Worm (Caenorhabditis elegans) whole organism, mixed stage, embryonic: ENCODE data around the gene C08B6.2.

ENCODE experiments used
- M03D4.4 ChIP-seq: sonication (generic microtip); optimal IDR thresholded peaks from 2 replicates; lab custom pipeline; 2017; ENCODE audit warnings: mild to moderate bottlenecking, missing genetic modification characterization, missing compliant biosample characterization
- bed-3 ChIP-seq: fragments of 200-800 bp; sonication (Bioruptor generic); optimal IDR thresholded peaks from 3 replicates; lab custom pipeline; 2018; ENCODE audit warnings: mild to moderate bottlenecking, missing genetic modification characterization, moderate library complexity, missing compliant biosample characterization
- blmp-1 ChIP-seq: fragments of 150-350 bp; optimal IDR thresholded peaks from 2 replicates; lab custom pipeline; 2014; ENCODE audit warnings: missing biosample characterization, missing genetic modification characterization
- ceh-43 ChIP-seq: fragments of 200-800 bp; sonication (Bioruptor generic); optimal IDR thresholded peaks from 2 replicates; lab custom pipeline; 2018; ENCODE audit warnings: mild to moderate bottlenecking, missing genetic modification characterization, moderate library complexity, missing compliant biosample characterization
- ceh-83 ChIP-seq: fragments of 200-800 bp; sonication (Bioruptor generic); optimal IDR thresholded peaks from 2 replicates; lab custom pipeline; 2018; ENCODE audit warnings: mild to moderate bottlenecking, missing genetic modification characterization, missing compliant biosample characterization
- ces-1 ChIP-seq: fragments of 150-350 bp; optimal IDR thresholded peaks from 2 replicates; lab custom pipeline; 2014; ENCODE audit warnings: missing biosample characterization, missing genetic modification reagents, missing genetic modification characterization
- drap-1 ChIP-seq: fragments of 200-800 bp; sonication (Bioruptor generic); optimal IDR thresholded peaks from 3 replicates; lab custom pipeline; 2018; ENCODE audit warnings: mild to moderate bottlenecking, missing genetic modification characterization, missing compliant biosample characterization
- elt-1 ChIP-seq: sonication (generic microtip); optimal IDR thresholded peaks from 2 replicates; lab custom pipeline; 2017; ENCODE audit warnings: missing genetic modification characterization, mild to moderate bottlenecking, missing compliant biosample characterization, antibody characterized with exemption, moderate library complexity, borderline replicate concordance; ENCODE audit not compliant: insufficient read depth
- elt-3 ChIP-seq: fragments of 150-350 bp; optimal IDR thresholded peaks from 2 replicates; lab custom pipeline; 2014; ENCODE audit warnings: missing biosample characterization, missing genetic modification characterization
- flh-1 ChIP-seq: fragments of 200-800 bp; sonication (Bioruptor generic); optimal IDR thresholded peaks from 2 replicates; lab custom pipeline; 2018; ENCODE audit warnings: mild to moderate bottlenecking, missing genetic modification characterization, moderate library complexity, missing compliant biosample characterization
- ham-2 ChIP-seq: fragments of 200-800 bp; sonication (Bioruptor generic); optimal IDR thresholded peaks from 2 replicates; lab custom pipeline; 2018; ENCODE audit warnings: mild to moderate bottlenecking, missing genetic modification characterization, missing compliant biosample characterization
- hlh-1 ChIP-seq: fragments of 150-350 bp; optimal IDR thresholded peaks from 2 replicates; lab custom pipeline; 2014; ENCODE audit warnings: missing biosample characterization, missing genetic modification reagents, missing genetic modification characterization
- lin-13 ChIP-seq: fragments of 150-350 bp; optimal IDR thresholded peaks from 2 replicates; lab custom pipeline; 2014; ENCODE audit warnings: missing biosample characterization, missing genetic modification characterization
- lsy-2 ChIP-seq: fragments of 150-350 bp; optimal IDR thresholded peaks from 2 replicates; lab custom pipeline; 2014; ENCODE audit warnings: missing biosample characterization, missing genetic modification characterization
- mab-5 ChIP-seq: fragments of 150-350 bp; optimal IDR thresholded peaks from 2 replicates; lab custom pipeline; 2014; ENCODE audit warnings: missing biosample characterization, missing genetic modification characterization
- mep-1 ChIP-seq: fragments of 150-350 bp; optimal IDR thresholded peaks from 2 replicates; lab custom pipeline; 2017; ENCODE audit warnings: missing biosample characterization, missing genetic modification reagents, missing genetic modification characterization, inconsistent platforms
- mls-2 ChIP-seq: sonication (generic microtip); optimal IDR thresholded peaks from 2 replicates; lab custom pipeline; 2016; ENCODE audit warnings: mild to moderate bottlenecking, missing genetic modification characterization, moderate library complexity, missing compliant biosample characterization
- nhr-12 ChIP-seq: fragments of 150-350 bp; optimal IDR thresholded peaks from 2 replicates; lab custom pipeline; 2014; ENCODE audit warnings: missing biosample characterization, missing genetic modification characterization
- nhr-2 ChIP-seq: fragments of 150-350 bp; optimal IDR thresholded peaks from 2 replicates; lab custom pipeline; 2014; ENCODE audit warnings: missing biosample characterization, missing genetic modification characterization
- nhr-237 ChIP-seq: fragments of 150-350 bp; optimal IDR thresholded peaks from 2 replicates; lab custom pipeline; 2014; ENCODE audit warnings: missing biosample characterization, missing genetic modification characterization
- nhr-28 ChIP-seq: fragments of 150-350 bp; optimal IDR thresholded peaks from 2 replicates; lab custom pipeline; 2014; ENCODE audit warnings: missing biosample characterization, missing genetic modification characterization
- nhr-76 ChIP-seq: sonication (generic microtip); optimal IDR thresholded peaks from 2 replicates; lab custom pipeline; 2017; ENCODE audit warnings: missing biosample characterization, missing genetic modification characterization
- pha-4 ChIP-seq: fragments of 150-350 bp; optimal IDR thresholded peaks from 2 replicates; lab custom pipeline; 2018; ENCODE audit warnings: missing biosample characterization, missing genetic modification reagents, missing genetic modification characterization
- sem-2 ChIP-seq: fragments of 200-800 bp; sonication (Bioruptor generic); optimal IDR thresholded peaks from 2 replicates; lab custom pipeline; 2018; ENCODE audit warnings: mild to moderate bottlenecking, missing genetic modification characterization, missing compliant biosample characterization
- snpc-4 ChIP-seq: fragments of 150-350 bp; optimal IDR thresholded peaks from 2 replicates; lab custom pipeline; 2014; ENCODE audit warnings: missing biosample characterization, missing genetic modification characterization
- sptf-1 ChIP-seq: sonication (generic microtip); optimal IDR thresholded peaks from 2 replicates; lab custom pipeline; 2017; ENCODE audit warnings: mild to moderate bottlenecking, missing genetic modification characterization, moderate library complexity, missing compliant biosample characterization
- tbx-8 ChIP-seq: fragments of 200-800 bp; sonication (Bioruptor generic); optimal IDR thresholded peaks from 2 replicates; lab custom pipeline; 2018; ENCODE audit warnings: mild to moderate bottlenecking, missing genetic modification characterization, moderate library complexity, missing compliant biosample characterization
- unc-120 ChIP-seq: sonication (generic microtip); optimal IDR thresholded peaks from 2 replicates; lab custom pipeline; 2017; ENCODE audit warnings: missing genetic modification characterization, missing compliant biosample characterization; ENCODE audit not compliant: poor library complexity, severe bottlenecking
- unc-39 ChIP-seq: fragments of 150-350 bp; optimal IDR thresholded peaks from 2 replicates; lab custom pipeline; 2014; ENCODE audit warnings: missing biosample characterization, missing genetic modification characterization
- unc-62 ChIP-seq: fragments of 150-350 bp; optimal IDR thresholded peaks from 2 replicates; lab custom pipeline; 2014; ENCODE audit warnings: missing biosample characterization, missing genetic modification reagents, missing genetic modification characterization
- zip-8 ChIP-seq: fragments of 150-350 bp; optimal IDR thresholded peaks from 2 replicates; lab custom pipeline; 2014; ENCODE audit warnings: missing biosample characterization, missing genetic modification characterization
- ztf-11 ChIP-seq: fragments of 150-350 bp; optimal IDR thresholded peaks from 2 replicates; lab custom pipeline; 2014; ENCODE audit warnings: missing biosample characterization, missing genetic modification characterization

Gene C08B6.2

ce11 chrV:10070541-10070940 is 35.0 kb upstream of the C08B6.2 start, which contains the start of gene nhr-192:
nhr-192 (minus strand) TSS chrV:10070641.
- TF ChIP-seq M03D4.4 (no peak), unc-62 (GFP tag; lab: Kevin White, UChicago) (no peak), nhr-2 (no peak), drap-1 (GFP tag; lab: Kevin White, UChicago) (no peak), mab-5 (no peak), unc-120 (tag; lab: Kevin White, UChicago) (no peak), zip-8 (tag; lab: Kevin White, UChicago) (no peak), pha-4 (no peak), ceh-43 (GFP tag; lab: Kevin White, UChicago) (no peak), unc-39 (tag; lab: Kevin White, UChicago) (no peak), nhr-237 (tag; lab: Kevin White, UChicago) (no peak), ztf-11 (no peak), mep-1 (tag; lab: Kevin White, UChicago) (no peak), ham-2 (GFP tag; lab: Kevin White, UChicago) (no peak), ces-1 (GFP tag; lab: Kevin White, UChicago) (no peak)

- TF ChIP-seq nhr-12 (tag; lab: Kevin White, UChicago) (no peak), ham-2 (GFP tag; lab: Kevin White, UChicago) (no peak), bed-3 (GFP tag; lab: Kevin White, UChicago) (no peak), tbx-8 (GFP tag; lab: Kevin White, UChicago) (no peak), nhr-76 (tag; lab: Kevin White, UChicago) (no peak)
These were observed 32.8 kb upstream of the C08B6.2 start for ce11 chrV:10072721-10073120.

- TF ChIP-seq unc-39 (tag; lab: Kevin White, UChicago) (no peak), unc-62 (GFP tag; lab: Kevin White, UChicago) (no peak), lin-13 (tag; lab: Kevin White, UChicago) (no peak)
These were observed 31.7 kb upstream of the C08B6.2 start, which contains the start of gene F57A8.6 for ce11 chrV:10073793-10074192. F57A8.6 (minus strand) TSS chrV:10073893.

- TF ChIP-seq ceh-83, result no peak
- TF ChIP-seq nhr-28 (tag; lab: Kevin White, UChicago), result no peak
- no peak for TF ChIP-seq elt-1 (tag; lab: Kevin White, UChicago)
- no peak for TF ChIP-seq pha-4
- TF ChIP-seq hlh-1, result no peak
- no peak for TF ChIP-seq flh-1 (GFP tag; lab: Kevin White, UChicago)
- no peak for TF ChIP-seq mab-5
- no peak for TF ChIP-seq snpc-4 (tag; lab: Kevin White, UChicago)
- TF ChIP-seq zip-8 (tag; lab: Kevin White, UChicago), result no peak
- TF ChIP-seq mls-2 (tag; lab: Kevin White, UChicago), result no peak
- no peak for TF ChIP-seq nhr-76 (tag; lab: Kevin White, UChicago)
- TF ChIP-seq nhr-2, result no peak
- TF ChIP-seq drap-1 (GFP tag; lab: Kevin White, UChicago), result no peak
These were observed 30.1 kb upstream of the C08B6.2 start, which contains the start of gene F57A8.7 for ce11 chrV:10075441-10075840. F57A8.7 (plus strand) TSS chrV:10075741.

- TF ChIP-seq zip-8 (tag; lab: Kevin White, UChicago) (no peak), blmp-1 (tag; lab: Kevin White, UChicago) (no peak), unc-39 (tag; lab: Kevin White, UChicago) (no peak), pha-4 (no peak), unc-62 (GFP tag; lab: Kevin White, UChicago) (no peak), nhr-12 (tag; lab: Kevin White, UChicago) (no peak), nhr-76 (tag; lab: Kevin White, UChicago) (no peak), nhr-2 (no peak)
These were observed 27.3 kb upstream of the C08B6.2 start, which contains the start of gene R04B5.1 for ce11 chrV:10078244-10078643. R04B5.1 (minus strand) TSS chrV:10078344.

DNA sequence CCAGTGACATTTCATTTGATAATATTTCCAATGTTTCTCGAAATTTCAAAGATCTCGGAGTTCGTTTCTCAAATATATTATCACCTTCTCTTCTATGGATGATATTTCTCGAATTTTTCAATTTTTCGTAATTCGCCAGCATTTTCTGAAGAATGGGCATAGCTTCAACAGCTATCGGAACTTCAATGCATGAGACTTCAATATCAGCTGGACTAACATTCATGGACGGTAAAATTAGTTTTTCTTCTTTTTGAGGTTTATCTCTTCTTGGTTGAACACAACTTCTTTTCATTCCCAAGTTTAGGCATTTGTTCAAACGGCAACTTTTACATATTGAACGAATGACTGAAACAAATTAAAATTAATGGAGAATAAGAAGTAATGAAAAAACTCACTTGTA is 24.6 kb upstream of the C08B6.2 start:
- TF ChIP-seq unc-120 (tag; lab: Kevin White, UChicago), result no peak
- no peak for TF ChIP-seq mab-5
- TF ChIP-seq nhr-237 (tag; lab: Kevin White, UChicago), result no peak
- TF ChIP-seq drap-1 (GFP tag; lab: Kevin White, UChicago), result no peak
- TF ChIP-seq zip-8 (tag; lab: Kevin White, UChicago), result no peak
- no peak for TF ChIP-seq ham-2 (GFP tag; lab: Kevin White, UChicago)
- TF ChIP-seq pha-4, result no peak
- no peak for TF ChIP-seq unc-62 (GFP tag; lab: Kevin White, UChicago)
- TF ChIP-seq sptf-1 (tag; lab: Kevin White, UChicago), result no peak
- TF ChIP-seq ztf-11, result no peak
- no peak for TF ChIP-seq blmp-1 (tag; lab: Kevin White, UChicago)
- no peak for TF ChIP-seq lsy-2 (tag; lab: Kevin White, UChicago)
- TF ChIP-seq elt-3 (tag; lab: Kevin White, UChicago), result no peak
- no peak for TF ChIP-seq sem-2 (GFP tag; lab: Kevin White, UChicago)
